Worm (Caenorhabditis elegans) whole organism, L1 larva: Measurements from ENCODE around the gene sre-24.

ENCODE experiments used
- ceh-82 ChIP-seq, 3 experiments: fragments of 150-350 bp in 1 of 3; sonication (generic microtip) in 2 of 3; optimal IDR thresholded peaks; 2 replicates each; lab custom pipeline; 2014 to 2017; ENCODE audit warnings: missing biosample characterization in 3 of 3, missing genetic modification characterization in 3 of 3
- nhr-71 ChIP-seq: sonication (generic microtip); optimal IDR thresholded peaks from 2 replicates; lab custom pipeline; 2016; ENCODE audit warnings: mild to moderate bottlenecking, missing genetic modification characterization, moderate library complexity, missing compliant biosample characterization
- skn-1 ChIP-seq: fragments of 150-350 bp; optimal IDR thresholded peaks from 2 replicates; lab custom pipeline; 2014; ENCODE audit warnings: missing biosample characterization, missing genetic modification characterization
- sup-37 ChIP-seq: fragments of 200-800 bp; sonication (Bioruptor generic); optimal IDR thresholded peaks from 2 replicates; lab custom pipeline; 2018; ENCODE audit warnings: mild to moderate bottlenecking, missing genetic modification characterization, missing compliant biosample characterization
- xbp-1 ChIP-seq: sonication (generic microtip); optimal IDR thresholded peaks from 2 replicates; lab custom pipeline; 2016; ENCODE audit warnings: missing genetic modification characterization, missing compliant biosample characterization

DNA sequence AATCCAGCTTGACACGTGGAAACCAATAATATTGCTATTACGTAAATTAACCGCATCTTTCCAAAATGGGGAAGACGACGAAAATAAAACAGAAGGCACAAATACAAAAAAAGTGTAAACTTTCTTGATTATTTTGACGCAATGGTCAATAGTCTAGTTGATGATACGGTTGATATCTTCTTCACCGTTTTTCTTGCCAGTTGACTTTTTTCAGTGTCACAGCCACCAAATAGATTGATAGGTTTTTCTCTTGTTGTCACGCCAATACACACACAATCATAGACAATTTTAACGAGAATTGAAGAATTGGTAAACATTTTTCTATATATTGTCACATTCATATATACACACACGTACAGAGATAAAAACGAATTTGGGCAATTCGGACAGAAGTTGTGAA is 25.0 kb downstream of the sre-24 start, which contains the start of gene zmp-3:
- TF ChIP-seq xbp-1 (tag; lab: Kevin White, UChicago) = no peak
- TF ChIP-seq ceh-82 (tag; optimal IDR thresholded peaks at IDR 0.05; lab: Kevin White, UChicago) = no peak
- TF ChIP-seq nhr-71 (tag; lab: Kevin White, UChicago) = no peak
- no peak for TF ChIP-seq skn-1 (tag; lab: Kevin White, UChicago)
- no peak for TF ChIP-seq sup-37 (GFP tag; lab: Kevin White, UChicago)
